Fruit fly (Drosophila melanogaster) whole organism, prepupa: ENCODE data around the gene CG2202.
A peak's percentile ranks its signal among the peaks of the same experiment; 100 is the strongest.

ENCODE experiments used
- Blimp-1 ChIP-seq: fragments of 200-800 bp; sonication (Bioruptor generic); optimal IDR thresholded peaks from 3 replicates; lab custom pipeline; 2017; ENCODE audit warnings: missing biosample characterization, missing genetic modification characterization, mild to moderate bottlenecking, moderate library complexity, missing genetic modification reagents
- CG10631 ChIP-seq: fragments of 200-800 bp; sonication (Bioruptor generic); optimal IDR thresholded peaks from 2 replicates; lab custom pipeline; 2016; ENCODE audit warnings: missing biosample characterization, missing genetic modification characterization
- CG10669 ChIP-seq: fragments of 200-800 bp; sonication (Bioruptor generic); optimal IDR thresholded peaks from 3 replicates; lab custom pipeline; 2018; ENCODE audit warnings: missing biosample characterization, mild to moderate bottlenecking, missing genetic modification characterization, moderate library complexity
- CG11902 ChIP-seq: fragments of 200-800 bp; sonication (Bioruptor generic); optimal IDR thresholded peaks from 3 replicates; lab custom pipeline; 2016; ENCODE audit warnings: missing biosample characterization, missing genetic modification characterization
- CG15336 ChIP-seq: fragments of 200-800 bp; sonication (Bioruptor generic); IDR thresholded peaks from 2 replicates; pipeline ENCODE4 v1.3.6; 2022; ENCODE audit warnings: missing biosample characterization, missing genetic modification characterization
- CG3032 ChIP-seq: fragments of 200-800 bp; optimal IDR thresholded peaks from 2 replicates; lab custom pipeline; 2019; ENCODE audit warnings: missing biosample characterization, mild to moderate bottlenecking, missing genetic modification characterization, moderate library complexity
- CG31627 ChIP-seq: fragments of 200-800 bp; sonication (Bioruptor generic); optimal IDR thresholded peaks from 3 replicates; lab custom pipeline; 2016; ENCODE audit warnings: missing biosample characterization, missing genetic modification characterization
- CG32006 ChIP-seq: fragments of 200-800 bp; sonication (Bioruptor generic); optimal IDR thresholded peaks from 3 replicates; lab custom pipeline; 2017; ENCODE audit warnings: missing biosample characterization, mild to moderate bottlenecking, missing genetic modification characterization
- CG3919 ChIP-seq: fragments of 200-800 bp; sonication (Bioruptor generic); optimal IDR thresholded peaks from 3 replicates; lab custom pipeline; 2016; ENCODE audit warnings: missing biosample characterization, missing genetic modification characterization
- CG6163 ChIP-seq: fragments of 200-800 bp; sonication (Bioruptor generic); IDR thresholded peaks from 3 replicates; pipeline ENCODE4 v1.3.6; 2022; ENCODE audit warnings: missing biosample characterization, missing genetic modification characterization
- CG6276 ChIP-seq: fragments of 200-800 bp; sonication (Bioruptor generic); optimal IDR thresholded peaks from 2 replicates; lab custom pipeline; 2017; ENCODE audit warnings: missing biosample characterization, mild to moderate bottlenecking, missing genetic modification characterization
- CG6792 ChIP-seq: fragments of 200-800 bp; sonication (Bioruptor generic); optimal IDR thresholded peaks from 3 replicates; lab custom pipeline; 2016; ENCODE audit warnings: missing biosample characterization, missing genetic modification characterization
- CG8632 ChIP-seq: fragments of 200-800 bp; sonication (Bioruptor generic); optimal IDR thresholded peaks from 3 replicates; lab custom pipeline; 2016; ENCODE audit warnings: missing biosample characterization, missing genetic modification characterization
- CG9139 ChIP-seq: fragments of 200-800 bp; sonication (Bioruptor generic); optimal IDR thresholded peaks from 3 replicates; lab custom pipeline; 2017; ENCODE audit warnings: missing biosample characterization, mild to moderate bottlenecking, missing genetic modification characterization
- Eip75B ChIP-seq: fragments of 200-800 bp; sonication (Bioruptor generic); optimal IDR thresholded peaks from 3 replicates; lab custom pipeline; 2016; ENCODE audit warnings: missing biosample characterization, missing genetic modification characterization
- Eip78C ChIP-seq: fragments of 200-800 bp; sonication (Bioruptor generic); peaks from one replicate; lab custom pipeline; 2016; ENCODE audit warnings: missing biosample characterization, missing genetic modification characterization
- Eip93F ChIP-seq: fragments of 200-800 bp; sonication (Bioruptor generic); optimal IDR thresholded peaks from 2 replicates; lab custom pipeline; 2016; ENCODE audit warnings: missing biosample characterization, mild to moderate bottlenecking, missing genetic modification characterization
- Ets96B ChIP-seq: fragments of 200-800 bp; optimal IDR thresholded peaks from 2 replicates; lab custom pipeline; 2019; ENCODE audit warnings: missing biosample characterization, mild to moderate bottlenecking, missing genetic modification characterization, moderate library complexity
- Gug ChIP-seq: fragments of 200-800 bp; sonication (Bioruptor generic); IDR thresholded peaks from 2 replicates; pipeline ENCODE4 v1.3.6; 2022; ENCODE audit warnings: missing biosample characterization, missing genetic modification characterization
- Hr39 ChIP-seq: fragments of 200-800 bp; sonication (Bioruptor generic); optimal IDR thresholded peaks from 2 replicates; lab custom pipeline; 2016; ENCODE audit warnings: missing biosample characterization, missing genetic modification characterization
- Lpt ChIP-seq: fragments of 200-800 bp; sonication (Bioruptor generic); optimal IDR thresholded peaks from 3 replicates; lab custom pipeline; 2016; ENCODE audit warnings: missing biosample characterization, missing genetic modification characterization
- Met ChIP-seq: fragments of 200-800 bp; sonication (Bioruptor generic); optimal IDR thresholded peaks from 3 replicates; lab custom pipeline; 2016; ENCODE audit warnings: missing biosample characterization, missing genetic modification characterization
- OdsH ChIP-seq: fragments of 200-800 bp; sonication (Bioruptor generic); optimal IDR thresholded peaks from 3 replicates; lab custom pipeline; 2016; ENCODE audit warnings: missing biosample characterization, missing genetic modification characterization
- Smox ChIP-seq: fragments of 200-800 bp; sonication (Bioruptor generic); optimal IDR thresholded peaks from 3 replicates; lab custom pipeline; 2016; ENCODE audit warnings: missing biosample characterization, missing genetic modification characterization
- Sox102F ChIP-seq: fragments of 200-800 bp; sonication (Bioruptor generic); optimal IDR thresholded peaks from 2 replicates; lab custom pipeline; 2016; ENCODE audit warnings: missing biosample characterization, mild to moderate bottlenecking, missing genetic modification characterization
- Sox14 ChIP-seq: fragments of 200-800 bp; sonication (Bioruptor generic); optimal IDR thresholded peaks from 3 replicates; lab custom pipeline; 2016; ENCODE audit warnings: missing biosample characterization, missing genetic modification characterization
- Sox15 ChIP-seq: fragments of 200-800 bp; sonication (Bioruptor generic); optimal IDR thresholded peaks from 3 replicates; lab custom pipeline; 2016; ENCODE audit warnings: missing biosample characterization, missing genetic modification characterization
- achi ChIP-seq: fragments of 200-800 bp; sonication (Bioruptor generic); optimal IDR thresholded peaks from 3 replicates; lab custom pipeline; 2016; ENCODE audit warnings: missing biosample characterization, missing genetic modification characterization
- acj6 ChIP-seq: fragments of 200-800 bp; sonication (Bioruptor generic); optimal IDR thresholded peaks from 3 replicates; lab custom pipeline; 2016; ENCODE audit warnings: missing biosample characterization, missing genetic modification characterization
- dac ChIP-seq: fragments of 200-800 bp; sonication (Bioruptor generic); optimal IDR thresholded peaks from 2 replicates; lab custom pipeline; 2017; ENCODE audit warnings: missing biosample characterization, mild to moderate bottlenecking, missing genetic modification characterization
- eg ChIP-seq: fragments of 200-800 bp; sonication (Bioruptor generic); IDR thresholded peaks from 3 replicates; pipeline ENCODE4 v1.3.6; 2022; ENCODE audit warnings: missing biosample characterization, missing genetic modification characterization
- esn ChIP-seq: fragments of 200-800 bp; sonication (Bioruptor generic); optimal IDR thresholded peaks from 2 replicates; lab custom pipeline; 2016; ENCODE audit warnings: missing biosample characterization, mild to moderate bottlenecking, missing genetic modification characterization, moderate library complexity
- fd59A ChIP-seq: fragments of 200-800 bp; sonication (Bioruptor generic); optimal IDR thresholded peaks from 2 replicates; lab custom pipeline; 2017; ENCODE audit warnings: missing biosample characterization, mild to moderate bottlenecking, missing genetic modification characterization, missing genetic modification reagents
- fd85E ChIP-seq: fragments of 200-800 bp; sonication (Bioruptor generic); optimal IDR thresholded peaks from 3 replicates; lab custom pipeline; 2016; ENCODE audit warnings: missing biosample characterization, missing genetic modification characterization
- fkh ChIP-seq: fragments of 200-800 bp; sonication (Bioruptor generic); optimal IDR thresholded peaks from 3 replicates; lab custom pipeline; 2017; ENCODE audit warnings: missing biosample characterization, mild to moderate bottlenecking, missing genetic modification characterization, moderate library complexity
- pdm3 ChIP-seq: fragments of 200-800 bp; sonication (Bioruptor generic); optimal IDR thresholded peaks from 3 replicates; lab custom pipeline; 2016; ENCODE audit warnings: missing biosample characterization, missing genetic modification characterization
- spab ChIP-seq: fragments of 200-800 bp; sonication (Bioruptor generic); optimal IDR thresholded peaks from 2 replicates; lab custom pipeline; 2017; ENCODE audit warnings: missing biosample characterization, mild to moderate bottlenecking, missing genetic modification characterization, missing genetic modification reagents
- svp ChIP-seq: fragments of 200-800 bp; sonication (Bioruptor generic); peaks from one replicate; lab custom pipeline; 2016; ENCODE audit warnings: missing biosample characterization, missing genetic modification characterization
- topi ChIP-seq: fragments of 200-800 bp; sonication (Bioruptor generic); optimal IDR thresholded peaks from 3 replicates; lab custom pipeline; 2016; ENCODE audit warnings: missing biosample characterization, missing genetic modification characterization
- vri ChIP-seq: fragments of 200-800 bp; sonication (Bioruptor generic); optimal IDR thresholded peaks from 3 replicates; lab custom pipeline; 2016; ENCODE audit warnings: missing biosample characterization, mild to moderate bottlenecking, missing genetic modification characterization

Gene CG2202

dm6 chrX:10886418-10886817 lies 37.9 kb downstream of the CG2202 start:
- TF ChIP-seq svp (GFP tag; lab: Kevin White, UChicago) (peak; percentile 72), CG3919 (no peak), CG32006 (GFP tag; lab: Kevin White, UChicago) (peak; percentile 17), Eip78C (GFP tag; lab: Kevin White, UChicago) (peak; percentile 49), Gug (GFP tag; lab: Robert Waterston, UW) (no peak), Blimp-1 (GFP tag; lab: Kevin White, UChicago) (no peak), CG6163 (GFP tag; lab: Robert Waterston, UW) (0 out of 3 replicates have a peak, but pooled peaks have one; percentile 11)

- TF ChIP-seq vri (GFP tag; lab: Kevin White, UChicago) (no peak), Eip78C (GFP tag; lab: Kevin White, UChicago) (peak; percentile 1)
Observed at dm6 chrX:10887643-10888042, 39.1 kb downstream of the CG2202 start.

dm6 chrX:10889955-10890617 lies 41.5 kb downstream of the CG2202 start:
- TF ChIP-seq CG3032 (tag; lab: Kevin White, UChicago) (no peak), Eip78C (GFP tag; lab: Kevin White, UChicago) (peak; percentile 60), vri (GFP tag; lab: Kevin White, UChicago) (peak; percentile 3), esn (GFP tag; lab: Kevin White, UChicago) (peak; percentile 14), topi (peak; percentile 12), fd85E (no peak), CG15336 (no peak), CG10669 (GFP tag; lab: Kevin White, UChicago) (no peak), fkh (GFP tag; lab: Kevin White, UChicago) (no peak), CG11902 (no peak), Met (GFP tag; lab: Kevin White, UChicago) (peak; percentile 8), svp (GFP tag; lab: Kevin White, UChicago) (peak; percentile 97), Lpt (GFP tag; lab: Kevin White, UChicago) (no peak), Eip93F (GFP tag; lab: Kevin White, UChicago) (no peak), Sox15 (GFP tag; lab: Kevin White, UChicago) (no peak), CG10631 (GFP tag; lab: Kevin White, UChicago) (no peak)

dm6 chrX:10891150-10891549 lies 42.6 kb downstream of the CG2202 start, which contains the start of gene Ork1:
TSS of gene Ork1 (minus strand) at chrX:10891250.
- TF ChIP-seq CG6276 (GFP tag; lab: Kevin White, UChicago) (no peak), Lpt (GFP tag; lab: Kevin White, UChicago) (no peak), acj6 (GFP tag; lab: Kevin White, UChicago) (no peak), CG8632 (GFP tag; lab: Kevin White, UChicago) (no peak), spab (GFP tag; lab: Kevin White, UChicago) (no peak), fd85E (no peak), fd59A (GFP tag; lab: Kevin White, UChicago) (no peak)

dm6 chrX:10893208-10893607 lies 44.7 kb downstream of the CG2202 start:
- TF ChIP-seq CG3919 (peak; percentile 1), topi (peak; percentile 34), Eip75B (GFP tag; lab: Kevin White, UChicago) (peak; percentile 39), Sox14 (peak; percentile 24), Sox15 (GFP tag; lab: Kevin White, UChicago) (no peak), Hr39 (GFP tag; lab: Kevin White, UChicago) (peak; percentile 32), vri (GFP tag; lab: Kevin White, UChicago) (no peak), eg (GFP tag; lab: Robert Waterston, UW) (peak; percentile 38; the same call in 1 of the 3 replicates), OdsH (GFP tag; lab: Kevin White, UChicago) (peak; percentile 30), svp (GFP tag; lab: Kevin White, UChicago) (peak; percentile 86), esn (GFP tag; lab: Kevin White, UChicago) (peak; percentile 39), CG32006 (GFP tag; lab: Kevin White, UChicago) (peak; percentile 27), pdm3 (GFP tag; lab: Kevin White, UChicago) (peak; percentile 38), achi (GFP tag; lab: Kevin White, UChicago) (no peak), CG10631 (GFP tag; lab: Kevin White, UChicago) (no peak), Met (GFP tag; lab: Kevin White, UChicago) (peak; percentile 33), CG10669 (GFP tag; lab: Kevin White, UChicago) (no peak), Sox102F (GFP tag; lab: Kevin White, UChicago) (peak; percentile 61), dac (no peak), acj6 (GFP tag; lab: Kevin White, UChicago) (peak; percentile 28), CG6792 (GFP tag; lab: Kevin White, UChicago) (peak; percentile 8), CG9139 (no peak), Lpt (GFP tag; lab: Kevin White, UChicago) (no peak), fd59A (GFP tag; lab: Kevin White, UChicago) (no peak), Eip78C (GFP tag; lab: Kevin White, UChicago) (peak; percentile 82), CG31627 (GFP tag; lab: Kevin White, UChicago) (peak; percentile 21), Ets96B (tag; lab: Kevin White, UChicago) (peak; percentile 21), CG6276 (GFP tag; lab: Kevin White, UChicago) (no peak), Smox (GFP tag; lab: Kevin White, UChicago) (peak; percentile 34)
